Worm (Caenorhabditis elegans): ENCODE measurements around the gene R09H10.7.
"Not testable (repeated sequence)": the region's sequence is repeated elsewhere in the genome, so short reads cannot be mapped to it uniquely, and the experiment has no call there.

Gene R09H10.7

DNA sequence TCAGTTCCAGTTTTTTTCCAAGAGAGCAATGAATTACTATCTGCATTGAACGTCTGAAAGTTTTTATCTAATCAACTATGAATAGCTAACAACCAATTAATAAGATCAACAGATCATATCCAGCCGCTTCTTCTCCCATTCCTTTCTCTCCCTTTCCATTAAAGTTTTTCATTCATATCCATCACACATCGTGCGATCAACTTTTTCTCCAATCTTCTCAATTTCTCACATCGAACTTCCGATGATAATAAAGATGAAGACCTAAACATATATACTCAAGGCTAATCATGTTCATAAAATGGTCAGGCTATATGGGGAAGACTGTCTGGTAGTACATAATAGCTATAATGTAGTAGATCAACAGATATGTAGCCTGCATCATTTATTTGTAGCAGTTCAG lies 8.6 kb upstream of the R09H10.7 start:
- TF ChIP-seq unc-62 (GFP tag; optimal IDR thresholded peaks at IDR 0.05), result no peak

DNA sequence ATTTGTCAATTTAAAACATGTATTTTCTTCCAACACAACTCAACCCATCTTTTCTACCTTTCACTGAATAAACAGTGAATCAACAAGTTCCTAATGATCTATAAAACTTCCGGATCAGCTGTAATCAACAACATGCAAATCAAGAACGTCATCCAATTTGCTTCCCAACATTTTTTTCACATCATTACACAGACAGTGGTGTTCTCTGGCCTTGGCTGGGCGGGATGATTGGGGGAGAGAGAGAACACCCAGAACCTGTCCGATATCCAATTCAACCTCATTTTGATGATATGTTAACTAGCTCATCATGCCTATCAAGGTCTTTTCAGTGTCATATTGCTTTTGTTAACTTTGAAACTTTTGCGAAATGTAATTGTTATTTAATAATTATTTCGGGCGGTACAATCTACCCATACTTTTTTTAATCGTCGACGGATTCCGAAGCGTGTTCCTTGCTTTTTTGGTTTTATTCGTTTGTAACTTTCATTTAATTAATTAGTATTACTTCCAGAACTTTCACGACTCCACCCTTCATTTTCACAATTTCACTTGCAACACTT lies 5.9 kb upstream of the R09H10.7 start, which contains the start of gene ptr-14:
Gene ptr-14 (plus strand): TSS at position 510 of the 560 bp plus-strand sequence.
- TF ChIP-seq unc-62 (GFP tag; optimal IDR thresholded peaks at IDR 0.05), result no peak

DNA sequence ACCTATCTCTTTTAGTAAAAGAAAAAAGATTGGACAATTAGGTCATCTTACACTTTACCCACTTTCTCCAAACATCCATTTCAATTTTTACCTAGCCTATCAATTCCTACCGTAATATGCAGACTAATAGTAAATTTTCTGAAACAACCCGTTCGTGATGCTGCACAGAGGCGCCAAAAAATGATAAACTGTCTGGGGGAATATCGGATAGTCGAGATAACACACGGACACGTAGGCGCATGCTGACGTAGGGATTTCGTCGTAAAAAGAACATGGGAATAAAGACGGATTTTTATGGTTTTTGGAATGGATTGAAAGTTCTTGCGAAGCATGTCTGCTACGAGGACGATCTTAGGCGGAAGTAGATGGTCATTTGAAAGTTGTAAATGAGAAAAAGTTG lies 4.5 kb upstream of the R09H10.7 start:
- no peak for TF ChIP-seq unc-62 (GFP tag; optimal IDR thresholded peaks at IDR 0.05)

DNA sequence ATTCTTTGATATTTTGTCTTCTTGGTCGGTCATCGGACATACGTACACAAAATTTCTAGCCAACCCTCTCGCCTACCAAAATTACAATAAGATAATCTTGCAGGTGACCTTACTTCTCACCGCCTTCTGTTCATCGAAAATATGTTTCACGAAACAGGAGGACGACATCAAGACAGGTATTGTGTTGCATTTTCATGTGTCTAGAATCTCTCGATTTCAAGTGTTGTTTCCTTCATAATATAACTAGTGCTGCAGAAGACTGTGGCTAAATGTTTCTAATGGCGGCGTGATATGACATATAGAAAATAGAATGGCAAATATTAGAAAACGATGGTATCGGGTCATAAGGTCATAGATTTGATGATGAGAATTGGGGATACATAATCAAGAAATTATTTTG lies 3.8 kb upstream of the R09H10.7 start:
- no peak for TF ChIP-seq unc-62 (GFP tag; optimal IDR thresholded peaks at IDR 0.05)

DNA sequence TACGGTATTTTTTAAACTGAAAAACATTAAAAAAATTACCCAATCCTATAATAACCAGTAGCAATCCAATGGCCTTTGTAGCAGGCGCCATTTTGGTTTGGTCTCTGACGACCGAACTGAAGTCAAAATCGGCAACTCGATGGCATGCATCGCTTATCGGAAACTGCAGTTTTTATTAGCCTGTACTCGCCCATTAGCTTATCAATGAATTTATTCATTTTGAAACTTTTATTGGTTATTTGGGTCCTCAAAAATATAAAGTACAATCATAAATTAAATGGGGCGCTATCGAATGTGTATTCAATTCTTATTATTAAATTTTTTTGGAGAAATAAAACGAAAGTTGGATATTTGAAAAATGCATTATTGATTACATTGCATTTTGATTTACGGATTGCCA lies 7.8 kb downstream of the R09H10.7 start, which contains the start of gene R09H10.5:
Gene R09H10.5 (minus strand): TSS at position 106 of the 400 bp plus-strand sequence.
- TF ChIP-seq unc-62 (GFP tag; optimal IDR thresholded peaks at IDR 0.05), result no peak

DNA sequence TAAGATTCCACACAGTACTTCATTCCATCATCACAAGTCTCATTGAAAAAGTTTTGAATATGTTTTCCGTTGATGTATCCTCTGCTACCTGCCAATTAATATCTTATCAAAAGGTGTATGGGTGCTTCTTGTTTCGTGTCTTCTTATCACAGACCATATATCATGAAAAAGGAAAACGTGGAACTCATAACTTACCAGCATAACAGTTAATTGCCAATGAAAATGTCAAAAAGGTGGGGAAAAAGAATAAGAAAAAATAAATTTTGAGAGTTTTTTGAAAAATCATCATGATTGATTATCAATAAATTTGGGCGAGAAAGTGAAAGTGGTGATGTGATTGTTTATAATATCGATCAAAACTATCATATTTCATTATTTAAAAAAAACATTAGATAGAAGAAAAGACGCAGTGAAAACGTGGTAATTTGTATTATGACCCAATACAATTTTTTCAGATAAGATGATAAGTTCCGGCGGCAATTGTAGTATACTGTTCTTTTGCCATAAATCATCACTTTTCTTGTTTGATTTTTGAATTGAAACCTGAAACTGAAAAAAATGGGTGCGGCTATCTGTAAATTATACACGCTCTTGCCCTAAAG lies 10.1 kb downstream of the R09H10.7 start, which contains the start of gene F56C4.4:
Gene F56C4.4 (minus strand): TSS at position 315 of the 602 bp plus-strand sequence.
- no peak for TF ChIP-seq unc-62 (GFP tag; optimal IDR thresholded peaks at IDR 0.05)

DNA sequence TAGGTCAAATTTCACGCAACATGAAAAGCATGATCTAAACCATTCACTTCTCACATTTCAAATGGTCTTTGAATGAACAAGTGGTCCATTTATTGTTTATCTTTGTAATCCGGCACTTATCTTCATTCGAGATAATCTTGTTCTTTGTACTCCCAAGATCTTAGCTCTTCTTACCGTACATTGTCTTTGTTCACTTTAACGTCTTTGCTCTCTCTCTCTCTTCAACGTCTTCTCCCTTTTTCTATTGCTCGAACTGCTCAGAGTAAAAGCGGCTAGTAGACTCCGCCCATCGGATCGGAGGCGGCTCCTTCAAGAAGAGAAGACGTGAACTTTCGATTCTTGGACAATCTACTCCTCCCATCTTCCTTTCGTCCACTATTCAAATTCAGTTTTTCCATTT lies 15.7 kb downstream of the R09H10.7 start, which contains the start of gene F56C4.1:
Gene F56C4.1 (plus strand): TSS at position 301 of the 400 bp plus-strand sequence.
- no peak for TF ChIP-seq unc-62 (GFP tag; optimal IDR thresholded peaks at IDR 0.05)

DNA sequence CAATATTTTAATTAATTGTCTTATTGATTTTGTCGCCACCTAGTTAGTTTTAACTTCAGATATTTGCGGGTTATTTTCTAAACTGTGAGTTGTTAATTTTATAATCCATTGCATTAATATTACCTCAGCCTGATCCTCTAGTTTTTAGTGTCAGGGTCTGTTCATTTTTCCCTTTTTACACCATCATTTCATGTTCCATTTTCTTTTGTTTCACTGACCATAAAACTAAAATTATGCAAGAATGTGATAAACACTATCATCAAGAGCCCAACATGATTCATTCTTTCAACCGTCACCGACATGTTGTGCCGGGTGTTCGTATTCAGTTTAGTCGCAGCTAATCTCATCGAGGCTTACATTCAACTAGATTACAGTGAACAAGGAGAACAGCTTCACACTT lies 18.1 kb downstream of the R09H10.7 start, which contains the start of gene F56C4.2:
Gene F56C4.2 (plus strand): TSS at position 301 of the 400 bp plus-strand sequence.
- TF ChIP-seq unc-62 (GFP tag; optimal IDR thresholded peaks at IDR 0.05), result no peak

DNA sequence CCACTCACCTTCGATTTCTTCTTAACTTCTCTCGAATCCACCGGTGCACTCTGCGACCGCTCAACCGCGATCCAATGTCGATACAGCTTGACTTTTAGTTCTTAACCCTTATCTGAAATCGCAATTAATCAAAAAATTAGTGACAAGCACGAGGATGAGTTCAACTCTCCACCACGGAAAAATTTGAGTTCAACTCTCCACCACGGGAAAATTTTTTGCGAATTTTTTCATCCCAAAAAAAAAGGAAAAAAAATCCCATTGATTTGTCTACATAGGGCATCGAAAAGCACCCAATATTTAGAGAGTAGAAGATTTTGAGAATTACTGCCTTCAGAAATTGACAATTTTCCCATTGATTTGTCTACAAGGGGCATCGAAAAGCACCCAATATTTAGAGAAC lies 33.1 kb downstream of the R09H10.7 start, which contains the start of gene glb-19:
Gene glb-19 (minus strand): TSS at position 101 of the 400 bp plus-strand sequence.
- not testable (repeated sequence) for TF ChIP-seq unc-62 (GFP tag; optimal IDR thresholded peaks at IDR 0.05)

DNA sequence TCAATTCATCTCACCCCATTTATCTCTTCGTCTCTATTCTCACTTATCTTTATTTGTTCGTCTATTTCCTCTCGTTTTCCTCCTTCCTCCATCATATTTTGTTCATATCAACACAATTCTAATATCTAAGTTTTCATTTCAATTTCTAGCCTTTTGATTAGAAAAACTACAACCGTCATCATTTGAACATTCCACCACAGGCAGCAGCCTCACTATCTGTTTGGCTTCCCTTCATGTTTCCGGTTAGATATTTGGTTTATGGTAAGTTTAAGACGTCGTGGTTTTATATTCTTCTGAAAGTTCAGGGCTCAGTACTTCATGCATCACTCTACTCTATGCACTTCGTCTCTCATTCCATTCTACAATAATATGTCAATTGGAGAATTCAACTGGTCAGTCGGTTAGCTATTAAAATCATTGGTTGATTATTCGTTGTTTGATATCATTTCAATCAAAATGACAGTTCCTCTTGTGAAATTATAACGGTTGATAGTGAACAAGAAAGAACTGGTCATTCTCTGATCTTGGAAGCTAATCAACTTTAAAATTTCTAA lies 35.9 kb downstream of the R09H10.7 start, which contains the start of gene K08C7.1:
Gene K08C7.1 (plus strand): TSS at position 43 of the 554 bp plus-strand sequence.
- no peak for TF ChIP-seq unc-62 (GFP tag; optimal IDR thresholded peaks at IDR 0.05)

DNA sequence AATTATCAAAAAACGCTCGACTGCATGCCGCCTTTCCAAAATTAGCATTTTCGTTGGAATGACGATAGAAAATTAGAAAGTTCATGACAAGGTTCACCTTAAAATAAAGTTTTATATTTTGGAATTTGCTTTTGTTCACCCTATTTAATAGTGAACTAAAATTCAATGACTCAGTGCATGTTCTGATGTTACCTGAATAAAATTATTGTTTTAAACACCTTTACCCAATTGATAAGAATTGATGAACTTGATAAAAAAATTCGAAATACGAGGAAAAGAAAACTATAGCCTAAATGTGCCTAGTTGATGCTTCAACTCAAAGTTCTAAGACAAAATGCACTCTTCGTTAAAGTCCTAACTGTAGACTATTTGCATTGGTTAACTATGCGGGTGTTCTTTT lies 40.2 kb downstream of the R09H10.7 start:
- no peak for TF ChIP-seq unc-62 (GFP tag; optimal IDR thresholded peaks at IDR 0.05)

DNA sequence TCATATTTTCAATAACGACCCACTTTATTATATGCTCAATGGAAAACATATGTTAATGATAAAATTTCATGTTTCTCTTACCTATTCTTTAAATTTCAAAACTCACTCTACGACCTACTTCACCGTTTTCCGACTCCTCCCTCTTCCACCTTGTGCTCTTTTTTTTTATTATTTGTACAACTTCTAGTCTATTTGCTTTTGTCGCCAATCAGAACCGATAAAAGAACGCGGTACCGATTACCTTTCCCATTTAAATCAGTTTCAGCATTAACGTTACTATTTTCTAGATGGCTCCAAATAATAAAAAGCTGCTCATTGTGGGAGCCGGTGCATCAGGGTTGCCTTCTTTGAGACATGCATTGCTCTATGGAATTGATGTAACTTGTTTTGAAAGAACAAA lies 40.8 kb downstream of the R09H10.7 start, which contains the start of gene fmo-1:
Gene fmo-1 (plus strand): TSS at position 98 of the 400 bp plus-strand sequence.
- no peak for TF ChIP-seq unc-62 (GFP tag; optimal IDR thresholded peaks at IDR 0.05)

DNA sequence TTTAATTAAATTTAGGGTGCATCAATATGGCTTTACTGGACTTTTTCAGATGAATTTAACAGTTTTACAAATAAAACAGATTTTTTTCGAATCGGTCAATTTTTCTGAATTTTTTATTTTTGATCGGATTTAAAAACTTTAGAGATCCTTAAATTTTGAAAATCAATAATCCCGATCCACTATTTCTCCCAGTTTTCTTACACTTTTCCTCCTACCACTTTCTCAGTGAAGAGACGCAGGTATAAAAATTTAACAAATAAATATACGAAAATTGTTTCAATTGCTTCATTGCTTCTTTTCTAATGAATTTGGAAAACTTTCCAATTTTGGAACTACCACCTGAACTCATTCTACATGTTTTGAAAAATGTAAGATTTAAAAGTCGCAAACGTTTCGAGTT lies 43.2 kb downstream of the R09H10.7 start, which contains the start of gene K08C7.7:
Gene K08C7.7 (plus strand): TSS at position 301 of the 400 bp plus-strand sequence.
- no peak for TF ChIP-seq unc-62 (GFP tag; optimal IDR thresholded peaks at IDR 0.05)

DNA sequence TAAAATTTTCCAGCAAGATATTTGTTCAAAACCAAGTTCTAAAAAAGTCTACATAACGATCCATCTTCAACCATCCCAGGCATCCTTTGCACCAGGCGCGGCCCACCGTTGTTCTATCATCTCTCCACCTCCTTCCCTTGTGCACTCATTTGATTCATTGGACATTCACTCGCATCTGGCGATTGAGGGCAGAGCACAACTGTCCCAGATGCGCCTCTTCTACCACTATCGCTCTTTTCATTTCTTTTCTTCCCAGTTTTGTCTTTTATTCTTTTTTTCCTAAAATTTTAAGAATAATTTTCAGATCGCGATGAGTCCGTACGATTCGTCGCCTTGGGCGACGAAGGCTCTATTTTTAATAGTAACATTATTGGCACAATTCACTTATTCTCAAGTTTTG lies 45.6 kb downstream of the R09H10.7 start, which contains the start of gene epi-1:
Gene epi-1 (plus strand): TSS at position 301 of the 400 bp plus-strand sequence.
- TF ChIP-seq unc-62 (GFP tag; optimal IDR thresholded peaks at IDR 0.05), result no peak

DNA sequence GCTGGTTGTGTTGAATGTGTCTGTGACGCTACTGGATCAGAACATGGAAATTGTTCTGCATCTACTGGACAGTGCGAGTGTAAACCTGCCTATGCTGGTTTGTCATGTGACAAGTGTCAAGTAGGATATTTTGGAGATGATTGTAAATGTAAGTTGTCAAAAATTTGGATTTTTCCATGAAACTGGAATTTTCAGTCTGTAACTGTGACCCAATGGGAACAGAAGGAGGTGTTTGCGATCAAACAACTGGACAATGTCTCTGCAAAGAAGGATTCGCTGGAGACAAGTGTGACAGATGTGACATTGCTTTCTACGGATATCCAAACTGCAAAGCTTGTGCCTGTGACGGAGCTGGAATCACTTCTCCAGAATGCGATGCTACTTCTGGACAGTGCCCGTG lies 47.6 kb downstream of the R09H10.7 start:
- no peak for TF ChIP-seq unc-62 (GFP tag; optimal IDR thresholded peaks at IDR 0.05)
